Worm (Caenorhabditis elegans) whole organism, mixed stage, embryonic: ENCODE measurements around the gene ZC168.2.

Experiments
- lsy-2 ChIP-seq: fragments of 150-350 bp; optimal IDR thresholded peaks from 2 replicates; lab custom pipeline; 2014; ENCODE audit warnings: missing biosample characterization, missing genetic modification characterization
- nhr-237 ChIP-seq: fragments of 150-350 bp; optimal IDR thresholded peaks from 2 replicates; lab custom pipeline; 2014; ENCODE audit warnings: missing biosample characterization, missing genetic modification characterization

ce11 chrIV:10745332-10745731 is 17.5 kb downstream of the ZC168.2 start:
- TF ChIP-seq nhr-237 (no peak), lsy-2 (tag; lab: Kevin White, UChicago) (no peak)
